Worm (Caenorhabditis elegans): ENCODE data around the gene Y71H2AR.2.

- TF ChIP-seq ceh-28 (tag; optimal IDR thresholded peaks at IDR 0.05) = no peak
- TF ChIP-seq hlh-11 (tag; optimal IDR thresholded peaks at IDR 0.05) = peak; percentile 96
- TF ChIP-seq sdz-12 (GFP tag; optimal IDR thresholded peaks at IDR 0.05) = no peak
- no peak for TF ChIP-seq lin-39 (tag; optimal IDR thresholded peaks at IDR 0.05)
- no peak for TF ChIP-seq pha-4 (GFP tag; IDR thresholded peaks at IDR 0.05)
- TF ChIP-seq pha-4 (tag; optimal IDR thresholded peaks at IDR 0.05) = no peak
Observed at ce11 chrIII:2871817-2872216, 31.1 kb upstream of the Y71H2AR.2 start.

All from whole organism, L4 larva.